Worm (Caenorhabditis elegans) whole organism, young adult: ENCODE data around the gene F49H6.12.

Source experiments
- D2030.7 ChIP-seq: fragments of 200-800 bp; sonication (Bioruptor generic); IDR thresholded peaks from 2 replicates; pipeline ENCODE4 v1.3.6; 2022; ENCODE audit warnings: missing genetic modification reagents, missing genetic modification characterization, missing compliant biosample characterization
- T26A5.8 ChIP-seq: sonication (generic microtip); optimal IDR thresholded peaks from 2 replicates; lab custom pipeline; 2016; ENCODE audit warnings: missing genetic modification characterization, missing compliant biosample characterization
- ama-1 ChIP-seq, 3 experiments: fragments of 150-350 bp in 1 of 3; sonication (generic microtip) in 2 of 3; optimal IDR thresholded peaks; 2 replicates each; lab custom pipeline; 2014 to 2018; ENCODE audit warnings: missing biosample characterization in 2 of 3, missing genetic modification characterization in 2 of 3, missing genetic modification reagents in 2 of 3
- cebp-1 ChIP-seq, 2 experiments: fragments of 200-800 bp in 1 of 2; sonication (Bioruptor generic) in 1 of 2; sonication (generic microtip) in 1 of 2; IDR thresholded peaks in 1 of 2; optimal IDR thresholded peaks in 1 of 2; 2 replicates each; pipeline versions ENCODE4 v1.3.6 to Lab custom; 2017 to 2022; ENCODE audit warnings: missing compliant biosample characterization in 2 of 2, missing genetic modification characterization in 2 of 2, mild to moderate bottlenecking in 1 of 2, missing genetic modification reagents in 1 of 2, moderate library complexity in 1 of 2
- dpl-1 ChIP-seq: fragments of 150-350 bp; optimal IDR thresholded peaks from 2 replicates; lab custom pipeline; 2014; ENCODE audit warnings: missing biosample characterization, missing genetic modification reagents, missing genetic modification characterization
- him-1 ChIP-seq: sonication (generic microtip); optimal IDR thresholded peaks from 2 replicates; lab custom pipeline; 2016; ENCODE audit warnings: missing genotype, missing genetic modification reagents, missing genetic modification characterization, missing compliant biosample characterization
- madf-8 ChIP-seq: fragments of 200-800 bp; sonication (Bioruptor generic); conservative IDR thresholded peaks from 2 replicates; pipeline ENCODE4 v1.3.6; 2022; ENCODE audit warnings: missing genetic modification reagents, missing genetic modification characterization, missing compliant biosample characterization
- snpc-4 ChIP-seq, 5 experiments: fragments of 150-350 bp in 1 of 5; sonication (generic microtip) in 4 of 5; optimal IDR thresholded peaks; 2 replicates each; lab custom pipeline; 2014 to 2018; ENCODE audit warnings: missing genetic modification characterization in 5 of 5, missing biosample characterization in 3 of 5, antibody characterized with exemption in 2 of 5, mild to moderate bottlenecking in 2 of 5, missing compliant biosample characterization in 2 of 5, missing genotype in 2 of 5, moderate library complexity in 2 of 5, missing genetic modification reagents in 1 of 5
- ztf-22 ChIP-seq: fragments of 200-800 bp; sonication (Bioruptor generic); optimal IDR thresholded peaks from 2 replicates; lab custom pipeline; 2018; ENCODE audit warnings: mild to moderate bottlenecking, missing genetic modification characterization, moderate library complexity, missing compliant biosample characterization

DNA sequence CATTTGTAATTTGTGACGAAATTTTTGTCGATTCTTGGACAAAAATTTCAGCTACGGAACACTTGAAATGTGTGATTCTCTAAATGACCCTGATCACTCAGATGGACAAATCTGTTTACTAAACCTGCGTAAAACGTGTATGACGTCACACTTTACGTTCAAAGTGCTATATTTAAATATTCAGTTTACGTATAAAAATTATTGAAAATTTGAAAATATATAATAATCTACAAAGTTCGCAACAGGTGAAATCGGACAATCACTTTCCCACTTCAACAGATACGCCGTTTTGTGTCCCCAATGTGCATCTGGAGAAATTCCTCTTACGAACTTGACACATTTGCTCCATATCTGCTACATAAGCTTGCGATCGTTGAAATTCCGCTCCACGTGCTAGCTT lies 16.1 kb downstream of the F49H6.12 start, which contains the start of gene srh-131:
- TF ChIP-seq madf-8 (GFP tag; lab: Robert Waterston, UW) (no peak), cebp-1 (GFP tag; IDR thresholded peaks at IDR 0.05; lab: Robert Waterston, UW) (no peak), cebp-1 (tag; optimal IDR thresholded peaks at IDR 0.05; lab: Kevin White, UChicago) (no peak), snpc-4 (GFP tag; optimal IDR thresholded peaks at IDR 0.05; lab: Kevin White, UChicago) (no peak), snpc-4 (tag; optimal IDR thresholded peaks at IDR 0.05; lab: Kevin White, UChicago) (no peak), him-1 (tag; lab: Kevin White, UChicago) (no peak), ama-1 (optimal IDR thresholded peaks at IDR 0.05; lab: Kevin White, UChicago) (no peak), ama-1 (GFP tag; optimal IDR thresholded peaks at IDR 0.05; lab: Kevin White, UChicago) (no peak), T26A5.8 (no peak), dpl-1 (GFP tag; lab: Kevin White, UChicago) (no peak), ztf-22 (GFP tag; lab: Kevin White, UChicago) (no peak), D2030.7 (GFP tag; lab: Robert Waterston, UW) (no peak)
